Worm (Caenorhabditis elegans) whole organism, L4 larva: ENCODE measurements around the gene F54B11.8.

ENCODE experiments used
- aly-2 ChIP-seq: sonication (generic microtip); optimal IDR thresholded peaks from 2 replicates; lab custom pipeline; 2018; ENCODE audit warnings: missing biosample characterization, missing genetic modification characterization
- ama-1 ChIP-seq: fragments of 150-350 bp; optimal IDR thresholded peaks from 2 replicates; lab custom pipeline; 2014; ENCODE audit warnings: inconsistent platforms, mixed read lengths
- attf-4 ChIP-seq: sonication (generic microtip); optimal IDR thresholded peaks from 3 replicates; lab custom pipeline; 2017; ENCODE audit warnings: missing biosample characterization, missing genetic modification characterization
- ceh-82 ChIP-seq: sonication (generic microtip); optimal IDR thresholded peaks from 2 replicates; lab custom pipeline; 2017; ENCODE audit warnings: missing biosample characterization, missing genetic modification characterization
- daf-19 ChIP-seq: fragments of 200-800 bp; sonication (Bioruptor generic); conservative IDR thresholded peaks from 2 replicates; pipeline ENCODE4 v1.3.6; 2022; ENCODE audit warnings: missing genetic modification characterization, missing compliant biosample characterization
- duxl-1 ChIP-seq: sonication (generic microtip); optimal IDR thresholded peaks from 2 replicates; lab custom pipeline; 2016; ENCODE audit warnings: mild to moderate bottlenecking, missing genetic modification characterization, moderate library complexity, missing compliant biosample characterization; ENCODE audit not compliant: poor library complexity
- lin-39 ChIP-seq: fragments of 150-350 bp; optimal IDR thresholded peaks from 2 replicates; lab custom pipeline; 2014; ENCODE audit warnings: missing biosample characterization, missing genetic modification reagents, missing genetic modification characterization
- lir-3 ChIP-seq: sonication (generic microtip); optimal IDR thresholded peaks from 2 replicates; lab custom pipeline; 2016; ENCODE audit warnings: mild to moderate bottlenecking, missing genetic modification characterization, missing compliant biosample characterization
- lsy-2 ChIP-seq, 2 experiments: fragments of 150-350 bp in 1 of 2; sonication (generic microtip) in 1 of 2; optimal IDR thresholded peaks; 2 replicates each; lab custom pipeline; 2014 to 2017; ENCODE audit warnings: missing biosample characterization in 2 of 2, missing genetic modification characterization in 2 of 2
- snpc-4 ChIP-seq: fragments of 150-350 bp; optimal IDR thresholded peaks from 2 replicates; lab custom pipeline; 2014; ENCODE audit warnings: missing biosample characterization, missing genetic modification characterization
- tag-97 ChIP-seq: fragments of 200-800 bp; sonication (Bioruptor generic); IDR thresholded peaks from 2 replicates; pipeline ENCODE4 v1.3.6; 2022; ENCODE audit warnings: missing genetic modification characterization, missing compliant biosample characterization
- zag-1 ChIP-seq: fragments of 150-350 bp; optimal IDR thresholded peaks from 2 replicates; lab custom pipeline; 2014; ENCODE audit warnings: missing biosample characterization, missing genetic modification characterization

- TF ChIP-seq snpc-4, result no peak
- no peak for TF ChIP-seq ama-1 (lab: Kevin White, UChicago)
- no peak for TF ChIP-seq tag-97 (GFP tag; lab: Robert Waterston, UW)
- TF ChIP-seq lsy-2 (tag; optimal IDR thresholded peaks at IDR 0.05; lab: Kevin White, UChicago), result no peak
- no peak for TF ChIP-seq daf-19
- no peak for TF ChIP-seq lin-39
- TF ChIP-seq attf-4, result no peak
- no peak for TF ChIP-seq ceh-82
- TF ChIP-seq zag-1 (tag; lab: Kevin White, UChicago), result no peak
- TF ChIP-seq duxl-1 (tag; lab: Kevin White, UChicago), result no peak
- no peak for TF ChIP-seq lir-3 (tag; lab: Kevin White, UChicago)
- no peak for TF ChIP-seq aly-2
Observed at ce11 chrX:13569854-13570253, 33.9 kb downstream of the F54B11.8 start, which contains the start of gene R01E6.7.
